Worm (Caenorhabditis elegans): ENCODE data around the gene C09F9.2.

ce11 chrII:14705215-14705614 is at the start of gene C09F9.2:
- TF ChIP-seq cog-1 (tag; optimal IDR thresholded peaks at IDR 0.05) (no peak), klf-2 (GFP tag; conservative IDR thresholded peaks at IDR 0.05) (no peak), flt-1 (GFP tag; IDR thresholded peaks at IDR 0.05) (no peak), ztf-29 (GFP tag; IDR thresholded peaks at IDR 0.05) (no peak), med-1 (GFP tag; optimal IDR thresholded peaks at IDR 0.05; ENCODE audit: insufficient read depth) (no peak)
